Fruit fly (Drosophila melanogaster) whole organism, wandering third instar larva: ENCODE measurements around the gene SMC1.
A peak's percentile ranks its signal among the peaks of the same experiment; 100 is the strongest.

Experiments
- Abd-B ChIP-seq: fragments of >200 bp; optimal IDR thresholded peaks from 2 replicates; lab custom pipeline; 2017; ENCODE audit warnings: missing biosample characterization, missing genetic modification characterization
- CG32264 ChIP-seq: fragments of 200-800 bp; sonication (Bioruptor generic); optimal IDR thresholded peaks from 2 replicates; lab custom pipeline; 2016; ENCODE audit warnings: missing biosample characterization, missing genetic modification characterization
- CG9705 ChIP-seq: fragments of 200-800 bp; sonication (Bioruptor generic); optimal IDR thresholded peaks from 2 replicates; lab custom pipeline; 2018; ENCODE audit warnings: missing biosample characterization, mild to moderate bottlenecking, missing genetic modification characterization
- CrebA ChIP-seq: fragments of 200-800 bp; sonication (Bioruptor generic); optimal IDR thresholded peaks from 2 replicates; lab custom pipeline; 2016; ENCODE audit warnings: missing biosample characterization, mild to moderate bottlenecking, missing genetic modification characterization, borderline replicate concordance
- Dfd ChIP-seq: fragments of >200 bp; optimal IDR thresholded peaks from 2 replicates; lab custom pipeline; 2017; ENCODE audit warnings: missing biosample characterization, missing genetic modification characterization
- GATAd ChIP-seq: sonication (Bioruptor generic); optimal IDR thresholded peaks from 2 replicates; lab custom pipeline; 2016; ENCODE audit warnings: missing biosample characterization, missing genetic modification characterization
- Hnf4 ChIP-seq: fragments of 200-800 bp; sonication (Bioruptor generic); optimal IDR thresholded peaks from 2 replicates; lab custom pipeline; 2016; ENCODE audit warnings: missing biosample characterization, mild to moderate bottlenecking, missing genetic modification characterization
- Hr78 ChIP-seq: fragments of >200 bp; optimal IDR thresholded peaks from 2 replicates; lab custom pipeline; 2017; ENCODE audit warnings: missing biosample characterization, missing genetic modification characterization
- Hr83 ChIP-seq: fragments of 200-300 bp; sonication (Bioruptor generic); optimal IDR thresholded peaks from 2 replicates; lab custom pipeline; 2016; ENCODE audit warnings: missing biosample characterization, mild to moderate bottlenecking, missing genetic modification characterization, moderate library complexity; ENCODE audit not compliant: poor library complexity, severe bottlenecking
- Jra ChIP-seq: sonication (Bioruptor generic); optimal IDR thresholded peaks from 2 replicates; lab custom pipeline; 2016; ENCODE audit warnings: missing biosample characterization, missing genetic modification characterization
- Mio ChIP-seq: sonication (Bioruptor generic); optimal IDR thresholded peaks from 2 replicates; lab custom pipeline; 2016; ENCODE audit warnings: missing biosample characterization, missing genetic modification characterization
- N ChIP-seq: fragments of >200 bp; optimal IDR thresholded peaks from 2 replicates; lab custom pipeline; 2018; ENCODE audit warnings: missing biosample characterization, missing external identifiers, missing genetic modification characterization
- OdsH ChIP-seq: fragments of 200-800 bp; sonication (Bioruptor generic); optimal IDR thresholded peaks from 2 replicates; lab custom pipeline; 2016; ENCODE audit warnings: missing biosample characterization, mild to moderate bottlenecking, missing genetic modification characterization
- Rel ChIP-seq, 2 experiments: fragments of 200-800 bp; sonication (Bioruptor generic) in 1 of 2; optimal IDR thresholded peaks; 2 replicates in 1 of 2; 3 replicates in 1 of 2; lab custom pipeline; 2016 to 2019; ENCODE audit warnings: mild to moderate bottlenecking in 2 of 2, missing biosample characterization in 2 of 2, missing genetic modification characterization in 2 of 2, moderate library complexity in 1 of 2
- Sp1 ChIP-seq: fragments of 200-800 bp; sonication (Bioruptor generic); optimal IDR thresholded peaks from 3 replicates; lab custom pipeline; 2019; ENCODE audit warnings: missing biosample characterization, mild to moderate bottlenecking, missing genetic modification characterization, moderate library complexity
- Vsx2 ChIP-seq: fragments of 200-300, 225-300 bp; sonication (Bioruptor generic); optimal IDR thresholded peaks from 2 replicates; lab custom pipeline; 2018; ENCODE audit warnings: missing biosample characterization, missing genetic modification characterization; ENCODE audit not compliant: partially characterized antibody
- br ChIP-seq: fragments of 200-800 bp; sonication (Bioruptor generic); optimal IDR thresholded peaks from 2 replicates; lab custom pipeline; 2016; ENCODE audit warnings: missing biosample characterization, missing genetic modification characterization
- brk ChIP-seq: fragments of 200-800 bp; sonication (Bioruptor generic); optimal IDR thresholded peaks from 2 replicates; lab custom pipeline; 2016; ENCODE audit warnings: missing biosample characterization, mild to moderate bottlenecking, missing genetic modification characterization
- dl ChIP-seq, 2 experiments: fragments of 175-275, 200-275 bp in 1 of 2; fragments of 200-275 bp in 1 of 2; sonication (Bioruptor generic); optimal IDR thresholded peaks; lab custom pipeline; 2018; ENCODE audit warnings: mild to moderate bottlenecking in 2 of 2, missing biosample characterization in 2 of 2, missing genetic modification characterization in 2 of 2, moderate library complexity in 2 of 2; ENCODE audit not compliant: partially characterized antibody in 2 of 2, insufficient read depth in 1 of 2
- dsf ChIP-seq: sonication (Bioruptor generic); optimal IDR thresholded peaks from 2 replicates; lab custom pipeline; 2016; ENCODE audit warnings: missing biosample characterization, missing genetic modification characterization, borderline replicate concordance
- ey ChIP-seq: fragments of 200-800 bp; sonication (Bioruptor generic); optimal IDR thresholded peaks from 2 replicates; lab custom pipeline; 2016; ENCODE audit warnings: missing biosample characterization, missing genetic modification characterization
- foxo ChIP-seq, 2 experiments: fragments of 200-800 bp; sonication (Bioruptor generic); optimal IDR thresholded peaks; 2 replicates in 1 of 2; 3 replicates in 1 of 2; lab custom pipeline; 2016 to 2017; ENCODE audit warnings: missing biosample characterization in 2 of 2, missing genetic modification characterization in 2 of 2
- fru ChIP-seq: fragments of 200-800 bp; sonication (Bioruptor generic); optimal IDR thresholded peaks from 3 replicates; lab custom pipeline; 2016; ENCODE audit warnings: missing biosample characterization, mild to moderate bottlenecking, missing genetic modification characterization
- h ChIP-seq: fragments of 200-800 bp; sonication (Bioruptor generic); optimal IDR thresholded peaks from 3 replicates; lab custom pipeline; 2016; ENCODE audit warnings: missing biosample characterization, mild to moderate bottlenecking, missing genetic modification characterization
- lola ChIP-seq: fragments of >200 bp; optimal IDR thresholded peaks from 2 replicates; lab custom pipeline; 2017; ENCODE audit warnings: missing biosample characterization, missing genetic modification characterization
- pan ChIP-seq: fragments of >200 bp; optimal IDR thresholded peaks from 2 replicates; lab custom pipeline; 2017
- psq ChIP-seq: fragments of 200-800 bp; sonication (Bioruptor generic); optimal IDR thresholded peaks from 3 replicates; lab custom pipeline; 2017; ENCODE audit warnings: missing biosample characterization, mild to moderate bottlenecking, missing genetic modification characterization, moderate library complexity
- rgr ChIP-seq: fragments of 200-800 bp; sonication (Bioruptor generic); optimal IDR thresholded peaks from 3 replicates; lab custom pipeline; 2016; ENCODE audit warnings: missing biosample characterization, mild to moderate bottlenecking, missing genetic modification characterization
- sv ChIP-seq: fragments of 200-800 bp; sonication (Bioruptor generic); optimal IDR thresholded peaks from 3 replicates; lab custom pipeline; 2016; ENCODE audit warnings: missing biosample characterization, missing genetic modification characterization
- tai ChIP-seq: sonication (Bioruptor generic); optimal IDR thresholded peaks from 2 replicates; lab custom pipeline; 2016; ENCODE audit warnings: missing biosample characterization, missing genetic modification characterization
- usp ChIP-seq: fragments of >200 bp; optimal IDR thresholded peaks from 2 replicates; lab custom pipeline; 2017; ENCODE audit warnings: missing biosample characterization, missing genetic modification characterization
- woc ChIP-seq: sonication (Bioruptor generic); optimal IDR thresholded peaks from 2 replicates; lab custom pipeline; 2016; ENCODE audit warnings: missing biosample characterization, mild to moderate bottlenecking, missing genetic modification characterization

Gene SMC1

dm6 chr3R:24073703-24074102 lies 15.6 kb downstream of the SMC1 start:
- TF ChIP-seq fru (GFP tag; lab: Kevin White, UChicago) (no peak), CrebA (GFP tag; lab: Kevin White, UChicago) (no peak), GATAd (GFP tag; lab: Kevin White, UChicago) (no peak), Vsx2 (no peak), rgr (GFP tag; lab: Kevin White, UChicago) (no peak), dsf (no peak), woc (no peak), Abd-B (no peak), CG32264 (GFP tag; lab: Kevin White, UChicago) (no peak), Hr78 (GFP tag; lab: Kevin White, UChicago) (no peak), brk (GFP tag; lab: Kevin White, UChicago) (no peak), br (GFP tag; lab: Kevin White, UChicago) (no peak), Mio (no peak)

dm6 chr3R:24079110-24079509 lies 21.0 kb downstream of the SMC1 start:
- TF ChIP-seq usp (GFP tag; lab: Kevin White, UChicago) (no peak), Rel (GFP tag; optimal IDR thresholded peaks at IDR 0.05; lab: Kevin White, UChicago) (no peak), Rel (tag; optimal IDR thresholded peaks at IDR 0.05; lab: Kevin White, UChicago) (no peak), lola (no peak), Hr78 (GFP tag; lab: Kevin White, UChicago) (no peak), brk (GFP tag; lab: Kevin White, UChicago) (no peak), h (GFP tag; lab: Kevin White, UChicago) (no peak)

dm6 chr3R:24079613-24080012 lies 21.5 kb downstream of the SMC1 start:
- TF ChIP-seq Hnf4 (GFP tag; lab: Kevin White, UChicago) = no peak
- no peak for TF ChIP-seq GATAd (GFP tag; lab: Kevin White, UChicago)
- peak; percentile 94 for TF ChIP-seq Dfd (GFP tag; lab: Kevin White, UChicago)

dm6 chr3R:24084975-24085374 lies 26.9 kb downstream of the SMC1 start:
- TF ChIP-seq Hr83 (GFP tag; lab: Kevin White, UChicago) = no peak
- TF ChIP-seq brk (GFP tag; lab: Kevin White, UChicago) = peak; percentile 34
- TF ChIP-seq CrebA (GFP tag; lab: Kevin White, UChicago) = peak; percentile 66
- no peak for TF ChIP-seq foxo (GFP tag; optimal IDR thresholded peaks at IDR 0.05; lab: Kevin White, UChicago)
- no peak for TF ChIP-seq sv (GFP tag; lab: Kevin White, UChicago)
- no peak for TF ChIP-seq dl (GFP tag; optimal IDR thresholded peaks at IDR 0.05; lab: Kevin White, UChicago; ENCODE audit: insufficient read depth in 1 of 2, partially characterized antibody in 2 of 2)
- no peak for TF ChIP-seq CG32264 (GFP tag; lab: Kevin White, UChicago)
- no peak for TF ChIP-seq psq (GFP tag; lab: Kevin White, UChicago)
- TF ChIP-seq OdsH = no peak
- no peak for TF ChIP-seq ey
- TF ChIP-seq Sp1 (GFP tag; lab: Kevin White, UChicago) = no peak
- no peak for TF ChIP-seq N (GFP tag; lab: Kevin White, UChicago)
- no peak for TF ChIP-seq Dfd (GFP tag; lab: Kevin White, UChicago)
- no peak for TF ChIP-seq Abd-B
- TF ChIP-seq Vsx2 = no peak
- no peak for TF ChIP-seq pan (lab: Kevin White, UChicago)
- no peak for TF ChIP-seq woc
- no peak for TF ChIP-seq br (GFP tag; lab: Kevin White, UChicago)
- TF ChIP-seq Rel (GFP tag; optimal IDR thresholded peaks at IDR 0.05; lab: Kevin White, UChicago) = no peak
- TF ChIP-seq Rel (tag; optimal IDR thresholded peaks at IDR 0.05; lab: Kevin White, UChicago) = no peak
- no peak for TF ChIP-seq tai (GFP tag; lab: Kevin White, UChicago)
- no peak for TF ChIP-seq Jra (GFP tag; lab: Kevin White, UChicago)
- peak; percentile 33 for TF ChIP-seq h (GFP tag; lab: Kevin White, UChicago)
- TF ChIP-seq CG9705 (GFP tag; lab: Kevin White, UChicago) = no peak

- TF ChIP-seq usp (GFP tag; lab: Kevin White, UChicago) = no peak
- TF ChIP-seq Rel (GFP tag; optimal IDR thresholded peaks at IDR 0.05; lab: Kevin White, UChicago) = no peak
- peak; percentile 5 for TF ChIP-seq Rel (tag; optimal IDR thresholded peaks at IDR 0.05; lab: Kevin White, UChicago)
These were observed 32.1 kb downstream of the SMC1 start for dm6 chr3R:24090143-24090542.
